Worm (Caenorhabditis elegans): Measurements from ENCODE around the gene cyp-14A3.

DNA sequence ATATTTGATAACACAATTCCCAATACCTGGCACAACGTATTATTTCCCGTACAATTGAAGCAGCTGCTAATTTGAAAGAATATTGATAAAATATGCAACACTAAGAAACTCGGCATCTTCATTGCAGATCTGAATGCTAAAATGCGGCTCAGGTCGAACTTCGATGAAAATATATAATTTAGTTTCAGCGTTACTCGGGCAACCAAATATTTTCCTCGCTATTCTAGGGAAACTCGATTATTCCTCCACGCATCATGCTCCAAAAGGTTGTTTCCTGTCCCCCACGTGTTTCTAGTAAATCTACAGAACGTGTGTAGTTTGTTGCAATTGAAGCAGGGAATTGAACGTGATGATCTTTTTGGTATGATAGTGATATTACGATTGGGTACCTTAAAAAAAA is 24.9 kb downstream of the cyp-14A3 start:
- TF ChIP-seq unc-62 (GFP tag; optimal IDR thresholded peaks at IDR 0.05) (no peak), nhr-237 (tag; optimal IDR thresholded peaks at IDR 0.05) (no peak)
